Fruit fly (Drosophila melanogaster) whole organism, wandering third instar larva: ENCODE measurements around the gene CG34265.

Source experiments
- CG32264 ChIP-seq: fragments of 200-800 bp; sonication (Bioruptor generic); optimal IDR thresholded peaks from 2 replicates; lab custom pipeline; 2016; ENCODE audit warnings: missing biosample characterization, missing genetic modification characterization
- CG9705 ChIP-seq: fragments of 200-800 bp; sonication (Bioruptor generic); optimal IDR thresholded peaks from 2 replicates; lab custom pipeline; 2018; ENCODE audit warnings: missing biosample characterization, mild to moderate bottlenecking, missing genetic modification characterization
- CrebA ChIP-seq: fragments of 200-800 bp; sonication (Bioruptor generic); optimal IDR thresholded peaks from 2 replicates; lab custom pipeline; 2016; ENCODE audit warnings: missing biosample characterization, mild to moderate bottlenecking, missing genetic modification characterization, borderline replicate concordance
- Dfd ChIP-seq: fragments of >200 bp; optimal IDR thresholded peaks from 2 replicates; lab custom pipeline; 2017; ENCODE audit warnings: missing biosample characterization, missing genetic modification characterization
- Dif ChIP-seq: fragments of 200-275, 200-300 bp; sonication (Bioruptor generic); optimal IDR thresholded peaks from 2 replicates; lab custom pipeline; 2018; ENCODE audit warnings: missing biosample characterization, missing genetic modification characterization; ENCODE audit not compliant: partially characterized antibody
- GATAd ChIP-seq: sonication (Bioruptor generic); optimal IDR thresholded peaks from 2 replicates; lab custom pipeline; 2016; ENCODE audit warnings: missing biosample characterization, missing genetic modification characterization
- HLH106 ChIP-seq: fragments of 200-800 bp; optimal IDR thresholded peaks from 3 replicates; lab custom pipeline; 2019; ENCODE audit warnings: missing biosample characterization, mild to moderate bottlenecking, missing genetic modification characterization, moderate library complexity
- Hnf4 ChIP-seq: fragments of 200-800 bp; sonication (Bioruptor generic); optimal IDR thresholded peaks from 2 replicates; lab custom pipeline; 2016; ENCODE audit warnings: missing biosample characterization, mild to moderate bottlenecking, missing genetic modification characterization
- Hr78 ChIP-seq: fragments of >200 bp; optimal IDR thresholded peaks from 2 replicates; lab custom pipeline; 2017; ENCODE audit warnings: missing biosample characterization, missing genetic modification characterization
- Hr83 ChIP-seq: fragments of 200-300 bp; sonication (Bioruptor generic); optimal IDR thresholded peaks from 2 replicates; lab custom pipeline; 2016; ENCODE audit warnings: missing biosample characterization, mild to moderate bottlenecking, missing genetic modification characterization, moderate library complexity; ENCODE audit not compliant: poor library complexity, severe bottlenecking
- Jra ChIP-seq: sonication (Bioruptor generic); optimal IDR thresholded peaks from 2 replicates; lab custom pipeline; 2016; ENCODE audit warnings: missing biosample characterization, missing genetic modification characterization
- Mio ChIP-seq: sonication (Bioruptor generic); optimal IDR thresholded peaks from 2 replicates; lab custom pipeline; 2016; ENCODE audit warnings: missing biosample characterization, missing genetic modification characterization
- Myc ChIP-seq: fragments of >200 bp; optimal IDR thresholded peaks from 2 replicates; lab custom pipeline; 2017
- OdsH ChIP-seq: fragments of 200-800 bp; sonication (Bioruptor generic); optimal IDR thresholded peaks from 2 replicates; lab custom pipeline; 2016; ENCODE audit warnings: missing biosample characterization, mild to moderate bottlenecking, missing genetic modification characterization
- Rel ChIP-seq, 2 experiments: fragments of 200-800 bp; sonication (Bioruptor generic) in 1 of 2; optimal IDR thresholded peaks; 2 replicates in 1 of 2; 3 replicates in 1 of 2; lab custom pipeline; 2016 to 2019; ENCODE audit warnings: mild to moderate bottlenecking in 2 of 2, missing biosample characterization in 2 of 2, missing genetic modification characterization in 2 of 2, moderate library complexity in 1 of 2
- Sp1 ChIP-seq: fragments of 200-800 bp; sonication (Bioruptor generic); optimal IDR thresholded peaks from 3 replicates; lab custom pipeline; 2019; ENCODE audit warnings: missing biosample characterization, mild to moderate bottlenecking, missing genetic modification characterization, moderate library complexity
- Vsx2 ChIP-seq: fragments of 200-300, 225-300 bp; sonication (Bioruptor generic); optimal IDR thresholded peaks from 2 replicates; lab custom pipeline; 2018; ENCODE audit warnings: missing biosample characterization, missing genetic modification characterization; ENCODE audit not compliant: partially characterized antibody
- br ChIP-seq: fragments of 200-800 bp; sonication (Bioruptor generic); optimal IDR thresholded peaks from 2 replicates; lab custom pipeline; 2016; ENCODE audit warnings: missing biosample characterization, missing genetic modification characterization
- brk ChIP-seq: fragments of 200-800 bp; sonication (Bioruptor generic); optimal IDR thresholded peaks from 2 replicates; lab custom pipeline; 2016; ENCODE audit warnings: missing biosample characterization, mild to moderate bottlenecking, missing genetic modification characterization
- dl ChIP-seq, 2 experiments: fragments of 175-275, 200-275 bp in 1 of 2; fragments of 200-275 bp in 1 of 2; sonication (Bioruptor generic); optimal IDR thresholded peaks; lab custom pipeline; 2018; ENCODE audit warnings: mild to moderate bottlenecking in 2 of 2, missing biosample characterization in 2 of 2, missing genetic modification characterization in 2 of 2, moderate library complexity in 2 of 2; ENCODE audit not compliant: partially characterized antibody in 2 of 2, insufficient read depth in 1 of 2
- dmrt93B ChIP-seq: fragments of 200-800 bp; sonication (Bioruptor generic); optimal IDR thresholded peaks from 2 replicates; lab custom pipeline; 2018; ENCODE audit warnings: missing biosample characterization, mild to moderate bottlenecking, missing genetic modification characterization
- dsf ChIP-seq: sonication (Bioruptor generic); optimal IDR thresholded peaks from 2 replicates; lab custom pipeline; 2016; ENCODE audit warnings: missing biosample characterization, missing genetic modification characterization, borderline replicate concordance
- ey ChIP-seq: fragments of 200-800 bp; sonication (Bioruptor generic); optimal IDR thresholded peaks from 2 replicates; lab custom pipeline; 2016; ENCODE audit warnings: missing biosample characterization, missing genetic modification characterization
- fru ChIP-seq: fragments of 200-800 bp; sonication (Bioruptor generic); optimal IDR thresholded peaks from 3 replicates; lab custom pipeline; 2016; ENCODE audit warnings: missing biosample characterization, mild to moderate bottlenecking, missing genetic modification characterization
- h ChIP-seq: fragments of 200-800 bp; sonication (Bioruptor generic); optimal IDR thresholded peaks from 3 replicates; lab custom pipeline; 2016; ENCODE audit warnings: missing biosample characterization, mild to moderate bottlenecking, missing genetic modification characterization
- jim ChIP-seq: fragments of 175-275, 200-325 bp; sonication (Bioruptor generic); optimal IDR thresholded peaks from 2 replicates; lab custom pipeline; 2016; ENCODE audit warnings: missing biosample characterization, mild to moderate bottlenecking, missing genetic modification characterization
- lola ChIP-seq: fragments of >200 bp; optimal IDR thresholded peaks from 2 replicates; lab custom pipeline; 2017; ENCODE audit warnings: missing biosample characterization, missing genetic modification characterization
- psq ChIP-seq: fragments of 200-800 bp; sonication (Bioruptor generic); optimal IDR thresholded peaks from 3 replicates; lab custom pipeline; 2017; ENCODE audit warnings: missing biosample characterization, mild to moderate bottlenecking, missing genetic modification characterization, moderate library complexity
- rgr ChIP-seq: fragments of 200-800 bp; sonication (Bioruptor generic); optimal IDR thresholded peaks from 3 replicates; lab custom pipeline; 2016; ENCODE audit warnings: missing biosample characterization, mild to moderate bottlenecking, missing genetic modification characterization
- sv ChIP-seq: fragments of 200-800 bp; sonication (Bioruptor generic); optimal IDR thresholded peaks from 3 replicates; lab custom pipeline; 2016; ENCODE audit warnings: missing biosample characterization, missing genetic modification characterization
- tai ChIP-seq: sonication (Bioruptor generic); optimal IDR thresholded peaks from 2 replicates; lab custom pipeline; 2016; ENCODE audit warnings: missing biosample characterization, missing genetic modification characterization
- woc ChIP-seq: sonication (Bioruptor generic); optimal IDR thresholded peaks from 2 replicates; lab custom pipeline; 2016; ENCODE audit warnings: missing biosample characterization, mild to moderate bottlenecking, missing genetic modification characterization

CG34265 gene

DNA sequence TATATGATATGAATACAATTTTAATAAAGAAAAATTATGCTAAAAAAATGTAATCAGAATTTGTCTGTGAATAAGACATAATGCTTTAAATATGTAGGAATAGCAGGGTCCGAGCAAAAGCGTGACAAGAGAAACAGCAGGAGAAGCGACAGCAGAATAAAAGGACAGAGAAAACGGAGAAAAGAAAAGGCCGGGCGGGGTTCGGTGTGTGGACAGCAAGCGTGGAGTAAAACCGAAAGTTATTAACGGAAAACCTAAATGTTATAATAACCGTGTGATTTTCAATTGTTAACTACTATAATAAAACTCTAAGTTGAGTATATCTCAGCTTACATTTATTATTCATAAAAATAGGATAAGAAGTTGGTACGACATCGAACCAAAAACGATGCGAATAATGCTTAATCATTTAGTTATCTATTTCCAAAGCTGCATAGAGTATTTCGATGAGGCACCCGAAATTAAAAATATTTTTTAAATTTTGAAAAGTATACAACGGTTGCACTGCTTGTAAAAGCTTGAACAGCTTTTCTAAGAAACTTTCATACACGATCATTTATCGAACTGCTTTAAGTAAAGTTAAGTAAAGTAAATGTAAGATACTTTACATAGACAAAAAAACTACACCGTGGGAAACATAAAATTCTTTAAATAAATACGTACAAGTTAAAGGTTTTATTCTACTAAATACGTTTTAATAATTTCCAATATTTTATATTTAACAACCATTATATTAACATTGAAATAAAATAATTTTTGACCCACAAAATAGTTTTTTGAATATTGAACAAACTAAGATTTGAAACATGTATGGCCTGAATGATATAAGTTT lies 16.4 kb upstream of the CG34265 start:
- TF ChIP-seq CG9705 (GFP tag; lab: Kevin White, UChicago) = no peak
- TF ChIP-seq dl (GFP tag; optimal IDR thresholded peaks at IDR 0.05; lab: Kevin White, UChicago; ENCODE audit: insufficient read depth in 1 of 2, partially characterized antibody in 2 of 2) = no peak
- TF ChIP-seq ey (GFP tag; lab: Kevin White, UChicago) = no peak
- TF ChIP-seq rgr = peak; percentile 1
- peak; percentile 79 for TF ChIP-seq brk
- TF ChIP-seq Rel (GFP tag; optimal IDR thresholded peaks at IDR 0.05; lab: Kevin White, UChicago) = no peak
- peak; percentile 29 for TF ChIP-seq Rel (tag; optimal IDR thresholded peaks at IDR 0.05; lab: Kevin White, UChicago)
- no peak for TF ChIP-seq CG32264 (GFP tag; lab: Kevin White, UChicago)
- peak; percentile 16 for TF ChIP-seq GATAd (GFP tag; lab: Kevin White, UChicago)
- TF ChIP-seq br (GFP tag; lab: Kevin White, UChicago) = peak; percentile 35
- TF ChIP-seq h = peak; percentile 27
- peak; percentile 70 for TF ChIP-seq Hnf4 (GFP tag; lab: Kevin White, UChicago)
- TF ChIP-seq Jra (GFP tag; lab: Kevin White, UChicago) = peak; percentile 41
- TF ChIP-seq Mio (GFP tag; lab: Kevin White, UChicago) = no peak
- peak; percentile 62 for TF ChIP-seq CrebA (GFP tag; lab: Kevin White, UChicago)
- TF ChIP-seq woc = peak; percentile 26
- TF ChIP-seq psq = peak; percentile 74
- TF ChIP-seq dmrt93B (GFP tag; lab: Kevin White, UChicago) = no peak
- peak; percentile 26 for TF ChIP-seq fru (GFP tag; lab: Kevin White, UChicago)
- peak; percentile 24 for TF ChIP-seq Vsx2 (GFP tag; lab: Kevin White, UChicago)
- TF ChIP-seq sv (GFP tag; lab: Kevin White, UChicago) = no peak
- TF ChIP-seq lola (GFP tag; lab: Kevin White, UChicago) = no peak
- TF ChIP-seq HLH106 = no peak
- TF ChIP-seq dsf (GFP tag; lab: Kevin White, UChicago) = peak; percentile 40
- peak; percentile 29 for TF ChIP-seq tai (GFP tag; lab: Kevin White, UChicago)
- TF ChIP-seq Hr83 (GFP tag; lab: Kevin White, UChicago) = peak; percentile 18

DNA sequence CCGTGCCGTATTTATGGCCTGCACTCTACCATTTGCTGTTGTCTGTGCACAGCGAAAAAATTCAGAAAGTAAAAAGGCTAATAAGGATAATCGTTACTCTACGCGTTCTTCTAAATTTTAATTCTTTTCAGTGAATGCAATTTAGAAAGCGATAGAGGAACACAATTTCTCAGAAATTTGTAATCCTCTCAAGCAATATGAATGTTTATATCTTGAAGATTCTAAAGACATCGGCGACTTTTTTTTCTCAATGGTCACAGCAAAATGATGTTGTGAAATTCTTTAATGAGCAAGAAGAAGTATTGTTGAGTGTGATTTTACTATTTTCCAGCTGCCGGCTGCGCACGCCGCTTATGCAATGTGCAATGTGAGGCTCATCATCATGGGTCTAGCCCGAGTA lies 15.4 kb upstream of the CG34265 start:
- TF ChIP-seq Hr78 (GFP tag; lab: Kevin White, UChicago) (no peak), sv (GFP tag; lab: Kevin White, UChicago) (no peak), Dfd (GFP tag; lab: Kevin White, UChicago) (no peak), CrebA (GFP tag; lab: Kevin White, UChicago) (no peak), CG9705 (GFP tag; lab: Kevin White, UChicago) (no peak), lola (GFP tag; lab: Kevin White, UChicago) (no peak)
- TF ChIP-seq, all 38 proteins: peak for 0

DNA sequence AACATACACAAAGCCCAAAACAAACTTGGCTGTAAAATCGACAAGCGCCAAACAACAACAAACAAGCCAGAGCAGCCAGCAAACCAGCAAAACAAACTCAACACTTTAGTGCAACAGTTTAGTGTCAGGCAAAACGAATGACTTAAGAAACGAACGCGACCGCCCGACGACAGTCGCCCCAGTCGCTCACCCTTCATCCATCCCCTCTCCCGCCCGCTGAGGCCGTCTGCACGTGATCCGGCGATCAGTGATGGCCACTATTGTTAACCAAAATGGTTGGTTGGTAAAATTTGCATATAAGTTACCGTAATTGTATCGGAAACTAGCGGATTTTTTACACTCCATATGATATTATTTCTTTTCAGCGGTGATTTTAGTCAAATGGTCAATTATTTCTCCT lies 14.6 kb upstream of the CG34265 start:
- TF ChIP-seq Hnf4 (GFP tag; lab: Kevin White, UChicago) (no peak), Vsx2 (GFP tag; lab: Kevin White, UChicago) (peak; percentile 59), woc (peak; percentile 62), dl (GFP tag; optimal IDR thresholded peaks at IDR 0.05; lab: Kevin White, UChicago; ENCODE audit: insufficient read depth in 1 of 2, partially characterized antibody in 2 of 2) (peak in 1 of 2 experiments; percentile 25), Hr78 (GFP tag; lab: Kevin White, UChicago) (no peak), Dif (peak; percentile 55), h (no peak)

DNA sequence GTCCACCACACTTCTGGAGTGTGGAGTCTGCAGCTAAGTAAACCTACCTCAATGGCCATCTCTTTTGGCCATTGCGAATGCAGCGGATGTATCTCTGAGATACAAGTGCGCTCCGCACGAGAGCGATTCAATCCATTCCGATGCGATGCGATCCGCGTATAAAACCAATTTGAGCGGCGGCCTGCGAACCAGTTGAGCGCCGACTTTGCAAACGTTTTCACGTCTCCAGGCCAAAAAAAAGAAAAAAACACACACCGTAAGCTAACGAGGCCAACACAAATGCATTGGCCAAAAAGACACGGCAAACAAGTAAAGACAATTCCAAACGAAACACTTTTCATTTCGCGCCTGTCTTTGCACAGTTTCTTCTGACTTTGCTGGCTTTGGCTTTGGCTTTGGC lies 10.6 kb upstream of the CG34265 start, which contains the start of gene ckd:
TSS of gene ckd (plus strand) at position 189 of the 400 bp plus-strand sequence.
- TF ChIP-seq OdsH = peak; percentile 32
- TF ChIP-seq dl (GFP tag; optimal IDR thresholded peaks at IDR 0.05; lab: Kevin White, UChicago; ENCODE audit: insufficient read depth in 1 of 2, partially characterized antibody in 2 of 2) = peak; percentile 59 to 66
- peak; percentile 14 for TF ChIP-seq Sp1
- peak; percentile 38 for TF ChIP-seq Vsx2 (GFP tag; lab: Kevin White, UChicago)
- TF ChIP-seq jim = no peak
- no peak for TF ChIP-seq Myc (lab: Kevin White, UChicago)
- TF ChIP-seq sv (GFP tag; lab: Kevin White, UChicago) = no peak
- TF ChIP-seq Dfd (GFP tag; lab: Kevin White, UChicago) = no peak
- TF ChIP-seq CrebA (GFP tag; lab: Kevin White, UChicago) = peak; percentile 5
- peak; percentile 1 for TF ChIP-seq fru (GFP tag; lab: Kevin White, UChicago)
- peak; percentile 71 for TF ChIP-seq Dif
- TF ChIP-seq, all 38 proteins: peak for 7
